Worm (Caenorhabditis elegans) whole organism, L3 larva: ENCODE measurements around the gene Y47D7A.18.

Experiments
- ZK546.5 ChIP-seq: sonication (generic microtip); optimal IDR thresholded peaks from 2 replicates; lab custom pipeline; 2017; ENCODE audit warnings: missing biosample characterization, missing genetic modification characterization
- aly-2 ChIP-seq: fragments of 150-350 bp; optimal IDR thresholded peaks from 2 replicates; lab custom pipeline; 2014; ENCODE audit warnings: missing biosample characterization, missing genetic modification characterization
- ama-1 ChIP-seq: fragments of 150-350 bp; optimal IDR thresholded peaks from 2 replicates; lab custom pipeline; 2018
- ceh-16 ChIP-seq: sonication (generic microtip); optimal IDR thresholded peaks from 2 replicates; lab custom pipeline; 2017; ENCODE audit warnings: missing biosample characterization, missing genetic modification characterization
- ceh-9 ChIP-seq: sonication (generic microtip); optimal IDR thresholded peaks from 2 replicates; lab custom pipeline; 2018; ENCODE audit warnings: missing biosample characterization, missing genetic modification characterization
- daf-12 ChIP-seq: fragments of 150-350 bp; optimal IDR thresholded peaks from 2 replicates; lab custom pipeline; 2014; ENCODE audit warnings: missing biosample characterization, missing genetic modification reagents, missing genetic modification characterization
- egl-27 ChIP-seq: sonication (generic microtip); optimal IDR thresholded peaks from 4 replicates; lab custom pipeline; 2017; ENCODE audit warnings: missing biosample characterization, missing genetic modification reagents, missing genetic modification characterization
- elt-2 ChIP-seq: sonication (generic microtip); optimal IDR thresholded peaks from 2 replicates; lab custom pipeline; 2016; ENCODE audit warnings: missing genetic modification reagents, mild to moderate bottlenecking, missing genetic modification characterization, missing compliant biosample characterization
- eor-1 ChIP-seq, 2 experiments: fragments of 150-350 bp; optimal IDR thresholded peaks; 2 replicates each; lab custom pipeline; 2014 to 2018; ENCODE audit warnings: missing biosample characterization in 2 of 2, missing genetic modification characterization in 2 of 2
- fkh-10 ChIP-seq: sonication (generic microtip); optimal IDR thresholded peaks from 2 replicates; lab custom pipeline; 2017; ENCODE audit warnings: missing biosample characterization, missing genetic modification reagents, missing genetic modification characterization
- fkh-2 ChIP-seq: fragments of 150-350 bp; optimal IDR thresholded peaks from 2 replicates; lab custom pipeline; 2014; ENCODE audit warnings: missing biosample characterization, missing genetic modification reagents, missing genetic modification characterization
- jun-1 ChIP-seq: fragments of 150-350 bp; optimal IDR thresholded peaks from 2 replicates; lab custom pipeline; 2014; ENCODE audit warnings: missing biosample characterization, missing genetic modification reagents, missing genetic modification characterization
- lin-15B ChIP-seq: fragments of 150-350 bp; optimal IDR thresholded peaks from 2 replicates; lab custom pipeline; 2014; ENCODE audit warnings: missing biosample characterization, missing genetic modification characterization
- lin-39 ChIP-seq: fragments of 150-350 bp; optimal IDR thresholded peaks from 2 replicates; lab custom pipeline; 2018; ENCODE audit warnings: missing biosample characterization, missing genetic modification reagents, missing genetic modification characterization
- lsy-12 ChIP-seq: sonication (generic microtip); optimal IDR thresholded peaks from 2 replicates; lab custom pipeline; 2016; ENCODE audit warnings: mild to moderate bottlenecking, missing genetic modification characterization, missing compliant biosample characterization
- mdl-1 ChIP-seq: fragments of 150-350 bp; optimal IDR thresholded peaks from 2 replicates; lab custom pipeline; 2014; ENCODE audit warnings: missing biosample characterization, missing genetic modification characterization
- nfya-1 ChIP-seq: sonication (generic microtip); optimal IDR thresholded peaks from 2 replicates; lab custom pipeline; 2017; ENCODE audit warnings: missing genetic modification characterization, mild to moderate bottlenecking, missing compliant biosample characterization, antibody characterized with exemption, moderate library complexity; ENCODE audit not compliant: insufficient read depth
- nhr-12 ChIP-seq: fragments of 150-350 bp; optimal IDR thresholded peaks from 2 replicates; lab custom pipeline; 2014; ENCODE audit warnings: missing biosample characterization, missing genetic modification characterization
- nhr-23 ChIP-seq: fragments of 150-350 bp; optimal IDR thresholded peaks from 2 replicates; lab custom pipeline; 2014; ENCODE audit warnings: missing biosample characterization, missing genetic modification reagents, missing genetic modification characterization
- nhr-237 ChIP-seq: fragments of 150-350 bp; optimal IDR thresholded peaks from 2 replicates; lab custom pipeline; 2014; ENCODE audit warnings: missing biosample characterization, missing genetic modification characterization
- nhr-25 ChIP-seq: sonication (generic microtip); optimal IDR thresholded peaks from 2 replicates; lab custom pipeline; 2017; ENCODE audit warnings: missing biosample characterization, missing genetic modification characterization
- nhr-43 ChIP-seq: sonication (generic microtip); optimal IDR thresholded peaks from 2 replicates; lab custom pipeline; 2016; ENCODE audit warnings: mild to moderate bottlenecking, missing genetic modification characterization, missing compliant biosample characterization; ENCODE audit not compliant: poor library complexity, severe bottlenecking
- nhr-67 ChIP-seq: fragments of 150-350 bp; optimal IDR thresholded peaks from 2 replicates; lab custom pipeline; 2014; ENCODE audit warnings: missing biosample characterization, missing genetic modification characterization
- nhr-76 ChIP-seq: fragments of 150-350 bp; sonication (generic microtip); optimal IDR thresholded peaks from 5 replicates; lab custom pipeline; 2014; ENCODE audit warnings: missing biosample characterization, missing genetic modification characterization
- pqm-1 ChIP-seq: fragments of 150-350 bp; optimal IDR thresholded peaks from 2 replicates; lab custom pipeline; 2017; ENCODE audit warnings: missing biosample characterization, missing genetic modification characterization, inconsistent platforms
- sea-2 ChIP-seq: fragments of 150-350 bp; sonication (generic microtip); optimal IDR thresholded peaks from 4 replicates; lab custom pipeline; 2014; ENCODE audit warnings: missing biosample characterization, missing genetic modification reagents, missing genetic modification characterization
- skn-1 ChIP-seq: fragments of 150-350 bp; optimal IDR thresholded peaks from 2 replicates; lab custom pipeline; 2014; ENCODE audit warnings: missing biosample characterization, missing genetic modification characterization
- unc-39 ChIP-seq: sonication (generic microtip); optimal IDR thresholded peaks from 4 replicates; lab custom pipeline; 2017; ENCODE audit warnings: missing biosample characterization, missing genetic modification characterization
- unc-62 ChIP-seq: fragments of 150-350 bp; sonication (generic microtip); optimal IDR thresholded peaks from 4 replicates; lab custom pipeline; 2014; ENCODE audit warnings: missing biosample characterization, missing genetic modification reagents, missing genetic modification characterization
- zag-1 ChIP-seq: fragments of 150-350 bp; optimal IDR thresholded peaks from 2 replicates; lab custom pipeline; 2014; ENCODE audit warnings: missing biosample characterization, missing genetic modification characterization
- ztf-11 ChIP-seq: fragments of 150-350 bp; optimal IDR thresholded peaks from 2 replicates; lab custom pipeline; 2014; ENCODE audit warnings: missing biosample characterization, missing genetic modification characterization
- ztf-4 ChIP-seq: fragments of 150-350 bp; optimal IDR thresholded peaks from 2 replicates; lab custom pipeline; 2014; ENCODE audit warnings: missing biosample characterization, missing genetic modification characterization

Y47D7A.18 gene

ce11 chrV:4387402-4387801 lies 29.2 kb downstream of the Y47D7A.18 start, which contains the start of gene F13A2.9:
Gene F13A2.9, minus strand, starts transcription at chrV:4387502.
- TF ChIP-seq jun-1 (tag; lab: Kevin White, UChicago) (no peak), nhr-25 (tag; lab: Kevin White, UChicago) (no peak), nhr-76 (tag; lab: Kevin White, UChicago) (no peak), ama-1 (lab: Kevin White, UChicago) (no peak), ceh-16 (tag; lab: Kevin White, UChicago) (no peak), lin-39 (tag; lab: Kevin White, UChicago) (no peak), nhr-43 (tag; lab: Kevin White, UChicago) (no peak), fkh-2 (tag; lab: Kevin White, UChicago) (no peak), elt-2 (tag; lab: Kevin White, UChicago) (no peak), nhr-23 (tag; lab: Kevin White, UChicago) (no peak), daf-12 (tag; lab: Kevin White, UChicago) (no peak), sea-2 (GFP tag; lab: Kevin White, UChicago) (no peak), pqm-1 (tag; lab: Kevin White, UChicago) (no peak)
- TF ChIP-seq, all 47 proteins: peak for 0

DNA sequence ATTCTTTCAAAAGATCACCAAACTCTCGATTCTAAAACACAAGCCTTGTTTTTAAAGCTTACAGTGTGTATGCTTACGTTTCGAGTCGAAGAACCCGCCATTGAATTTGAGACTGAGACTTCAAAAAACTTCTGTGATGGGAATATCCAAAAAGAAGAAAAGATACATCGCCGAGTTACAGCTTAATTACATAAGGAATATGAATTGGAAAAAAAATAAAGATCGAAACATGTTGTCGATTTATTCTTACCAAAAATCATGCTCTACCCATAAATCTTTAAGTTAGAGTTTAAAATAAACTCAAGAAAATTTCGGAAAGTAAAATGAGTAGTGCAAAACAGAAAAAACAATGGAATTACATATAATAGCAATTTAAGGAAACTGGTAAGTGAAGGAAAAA lies 30.4 kb downstream of the Y47D7A.18 start, which contains the start of gene F13A2.10:
Gene F13A2.10, minus strand, starts transcription at position 101 of the 400 bp plus-strand sequence.
- TF ChIP-seq ztf-4: no peak
- no peak for TF ChIP-seq ZK546.5
- TF ChIP-seq ama-1 (lab: Kevin White, UChicago): no peak
- TF ChIP-seq ceh-9: no peak
- no peak for TF ChIP-seq zag-1 (tag; lab: Kevin White, UChicago)
- no peak for TF ChIP-seq nhr-23 (tag; lab: Kevin White, UChicago)
- TF ChIP-seq nhr-43 (tag; lab: Kevin White, UChicago): no peak
- no peak for TF ChIP-seq lin-39 (tag; lab: Kevin White, UChicago)
- TF ChIP-seq ceh-16 (tag; lab: Kevin White, UChicago): no peak
- TF ChIP-seq fkh-10: no peak
- TF ChIP-seq nfya-1 (tag; lab: Kevin White, UChicago): no peak
- no peak for TF ChIP-seq egl-27 (tag; lab: Kevin White, UChicago)

DNA sequence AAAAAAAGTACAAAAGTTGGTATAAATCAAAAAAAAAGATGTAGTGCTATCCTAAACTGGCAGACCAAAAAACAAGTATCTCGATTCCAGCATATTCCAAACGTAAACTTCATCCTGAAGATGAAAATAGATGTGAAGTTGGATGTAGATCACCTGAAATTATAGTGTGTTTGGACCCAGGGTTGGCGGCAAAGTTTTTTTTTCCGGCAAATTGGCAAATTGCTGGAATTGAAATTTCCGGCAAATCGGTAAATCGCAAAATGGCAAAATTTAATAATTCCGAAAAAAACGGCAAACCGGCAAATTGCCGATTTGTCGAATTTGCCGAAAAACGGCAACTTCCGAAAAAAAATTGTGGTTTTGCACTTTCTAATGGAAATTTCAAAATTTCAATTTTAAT lies 32.1 kb downstream of the Y47D7A.18 start, which contains the start of gene F13A2.2:
Gene F13A2.2, minus strand, starts transcription at position 101 of the 400 bp plus-strand sequence.
- no peak for TF ChIP-seq jun-1 (tag; lab: Kevin White, UChicago)
- TF ChIP-seq ZK546.5: no peak
- no peak for TF ChIP-seq lin-39 (tag; lab: Kevin White, UChicago)
- TF ChIP-seq aly-2 (tag; lab: Kevin White, UChicago): no peak
- TF ChIP-seq nhr-237 (tag; lab: Kevin White, UChicago): no peak
- TF ChIP-seq egl-27 (tag; lab: Kevin White, UChicago): no peak
- no peak for TF ChIP-seq ceh-16 (tag; lab: Kevin White, UChicago)
- no peak for TF ChIP-seq mdl-1 (tag; lab: Kevin White, UChicago)
- no peak for TF ChIP-seq nhr-12 (tag; lab: Kevin White, UChicago)
- TF ChIP-seq lin-15B (tag; lab: Kevin White, UChicago): no peak
- TF ChIP-seq ama-1 (lab: Kevin White, UChicago): no peak
- TF ChIP-seq nhr-23 (tag; lab: Kevin White, UChicago): no peak
- no peak for TF ChIP-seq skn-1 (tag; lab: Kevin White, UChicago)
- no peak for TF ChIP-seq zag-1 (tag; lab: Kevin White, UChicago)
- TF ChIP-seq unc-62 (GFP tag; lab: Kevin White, UChicago): no peak

DNA sequence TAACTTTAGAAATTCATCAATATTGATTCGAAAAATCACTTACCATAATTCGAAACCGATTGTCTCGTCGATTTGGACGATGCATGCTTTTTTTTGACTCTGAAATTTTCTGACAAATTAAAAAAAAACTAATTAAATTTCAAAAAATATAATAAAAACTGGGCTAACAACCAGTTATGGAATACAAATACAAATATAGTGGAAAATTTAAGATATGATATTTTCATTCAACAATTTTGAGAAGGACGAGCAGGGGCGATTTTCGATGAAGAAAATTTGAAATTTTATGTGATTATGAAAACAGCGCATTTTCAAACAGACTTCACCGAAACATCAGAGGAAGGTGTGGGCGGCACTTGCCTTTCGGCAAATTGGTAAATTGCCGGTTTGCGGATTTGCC lies 34.3 kb downstream of the Y47D7A.18 start, which contains the start of gene F13A2.1:
Gene F13A2.1, minus strand, starts transcription at position 101 of the 400 bp plus-strand sequence.
- TF ChIP-seq eor-1 (tag; optimal IDR thresholded peaks at IDR 0.05; lab: Kevin White, UChicago): no peak

DNA sequence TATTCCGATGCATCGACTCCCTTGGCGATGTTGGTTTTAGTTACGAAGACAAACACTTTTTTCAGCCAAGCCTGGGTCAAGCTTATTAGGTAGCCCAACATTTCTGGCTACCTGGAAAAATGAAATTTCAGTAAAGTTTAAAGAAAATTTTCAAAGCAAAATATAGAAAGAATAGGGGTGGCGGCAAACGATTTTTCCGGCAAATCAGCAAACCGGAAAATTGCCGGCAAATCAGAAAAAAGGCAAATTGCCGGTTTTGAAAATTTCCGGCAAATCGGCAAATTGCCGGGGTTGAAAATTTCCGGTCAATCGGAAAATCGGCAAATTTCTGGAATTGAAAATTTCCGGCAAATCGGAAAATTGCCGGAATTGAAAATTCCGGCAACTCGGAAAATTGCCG lies 39.0 kb downstream of the Y47D7A.18 start, which contains the start of gene F32D1.8:
Gene F32D1.8, minus strand, starts transcription at position 101 of the 400 bp plus-strand sequence.
- no peak for TF ChIP-seq unc-39 (tag; lab: Kevin White, UChicago)
- no peak for TF ChIP-seq eor-1 (tag; optimal IDR thresholded peaks at IDR 0.05; lab: Kevin White, UChicago)
- TF ChIP-seq unc-62 (GFP tag; lab: Kevin White, UChicago): no peak
- TF ChIP-seq daf-12 (tag; lab: Kevin White, UChicago): no peak
- TF ChIP-seq lsy-12 (tag; lab: Kevin White, UChicago): no peak
- TF ChIP-seq lin-39 (tag; lab: Kevin White, UChicago): no peak
- TF ChIP-seq skn-1 (tag; lab: Kevin White, UChicago): no peak
- TF ChIP-seq nhr-67 (tag; lab: Kevin White, UChicago): no peak
- no peak for TF ChIP-seq ztf-11 (tag; lab: Kevin White, UChicago)
- TF ChIP-seq nhr-237 (tag; lab: Kevin White, UChicago): no peak
- no peak for TF ChIP-seq fkh-2 (tag; lab: Kevin White, UChicago)
